Worm (Caenorhabditis elegans): ENCODE measurements around the gene prdm-14.

The prdm-14 gene

ce11 chrX:9045913-9046312 is at the start of gene prdm-14:
TSS of gene prdm-14 (plus strand) at chrX:9046213.
- TF ChIP-seq F10B5.3 (tag; optimal IDR thresholded peaks at IDR 0.05) (no peak), aha-1 (tag) (peak; percentile 0)

- TF ChIP-seq dve-1 (tag; optimal IDR thresholded peaks at IDR 0.05; ENCODE audit: insufficient read depth): peak; percentile 14
- peak; percentile 75 for TF ChIP-seq fkh-10 (GFP tag; optimal IDR thresholded peaks at IDR 0.05)
- no peak for TF ChIP-seq ceh-20 (GFP tag; IDR thresholded peaks at IDR 0.05)
- no peak for TF ChIP-seq aha-1 (tag)
- peak in 1 of 2 experiments; percentile 91 for TF ChIP-seq unc-62 (GFP tag; optimal IDR thresholded peaks at IDR 0.05 in 1 of 2)
- no peak for TF ChIP-seq unc-62 (tag; optimal IDR thresholded peaks at IDR 0.05)
Observed at ce11 chrX:8996496-8997116, 49.4 kb upstream of the prdm-14 start.

ce11 chrX:8997450-8998075 is 48.5 kb upstream of the prdm-14 start, which contains the start of gene C24A3.2:
TSS of gene C24A3.2 (plus strand) at chrX:8997500.
- TF ChIP-seq ceh-44 (GFP tag; IDR thresholded peaks at IDR 0.05): no peak
- TF ChIP-seq aha-1 (tag): peak; percentile 92
- TF ChIP-seq daf-8 (GFP tag; IDR thresholded peaks at IDR 0.05): no peak
- no peak for TF ChIP-seq daf-12 (tag; optimal IDR thresholded peaks at IDR 0.05)
- peak in 1 of 2 experiments; percentile 39 for TF ChIP-seq lsy-2 (tag; optimal IDR thresholded peaks at IDR 0.05)
- no peak for TF ChIP-seq nhr-76 (tag; optimal IDR thresholded peaks at IDR 0.05)

ce11 chrX:8998809-8999208 is 47.2 kb upstream of the prdm-14 start, which contains the start of gene C24A3.1:
TSS of gene C24A3.1 (plus strand) at chrX:8999071.
- TF ChIP-seq aha-1 (tag): peak; percentile 94
- no peak for TF ChIP-seq madf-5 (GFP tag; IDR thresholded peaks at IDR 0.05)
- no peak for TF ChIP-seq nhr-42 (GFP tag; IDR thresholded peaks at IDR 0.05)

ce11 chrX:9010418-9010817 is 35.6 kb upstream of the prdm-14 start, which contains the start of gene C24A3.9:
TSS of gene C24A3.9 (minus strand) at chrX:9010518.
- no peak for TF ChIP-seq Y48G9A.11 (GFP tag; IDR thresholded peaks at IDR 0.05)
- TF ChIP-seq lim-7 (GFP tag; IDR thresholded peaks at IDR 0.05): no peak
- no peak for TF ChIP-seq gei-8 (GFP tag; optimal IDR thresholded peaks at IDR 0.05)
- no peak for TF ChIP-seq zip-11 (GFP tag; IDR thresholded peaks at IDR 0.05)
- TF ChIP-seq cey-2 (tag; optimal IDR thresholded peaks at IDR 0.05; ENCODE audit: borderline replicate concordance, insufficient read depth): no peak
- TF ChIP-seq hlh-11 (tag; optimal IDR thresholded peaks at IDR 0.05): no peak
- no peak for TF ChIP-seq fkh-10 (GFP tag; optimal IDR thresholded peaks at IDR 0.05)
- TF ChIP-seq spr-1 (tag; optimal IDR thresholded peaks at IDR 0.05): no peak
- TF ChIP-seq pha-4 (GFP tag; IDR thresholded peaks at IDR 0.05): no peak
- no peak for TF ChIP-seq pha-4 (tag; optimal IDR thresholded peaks at IDR 0.05)
- TF ChIP-seq tag-97 (GFP tag; IDR thresholded peaks at IDR 0.05): no peak
- no peak for TF ChIP-seq ama-1 (optimal IDR thresholded peaks at IDR 0.05)
- TF ChIP-seq nhr-76 (tag; optimal IDR thresholded peaks at IDR 0.05): no peak
- TF ChIP-seq pqm-1 (tag; optimal IDR thresholded peaks at IDR 0.05): no peak
- TF ChIP-seq snpc-4 (tag; optimal IDR thresholded peaks at IDR 0.05): no peak
- TF ChIP-seq ZK337.2 (GFP tag; IDR thresholded peaks at IDR 0.05): no peak
- TF ChIP-seq arid-1 (GFP tag; conservative IDR thresholded peaks at IDR 0.05): no peak
- no peak for TF ChIP-seq zfp-3 (GFP tag; conservative IDR thresholded peaks at IDR 0.05)

- TF ChIP-seq aha-1 (tag) (peak; percentile 92), lin-1 (GFP tag; IDR thresholded peaks at IDR 0.05) (no peak), unc-62 (GFP tag; optimal IDR thresholded peaks at IDR 0.05 in 1 of 2) (peak in 1 of 2 experiments; percentile 27), unc-62 (tag; optimal IDR thresholded peaks at IDR 0.05) (no peak)
Observed at ce11 chrX:9011471-9011870, 34.5 kb upstream of the prdm-14 start.

Measured in whole organism, L4 larva.